Worm (Caenorhabditis elegans) whole organism, midembryonic: ENCODE data around the gene acp-6.

Experiments
- T22C8.4 ChIP-seq: fragments of 200-800 bp; sonication (Bioruptor generic); IDR thresholded peaks from 2 replicates; pipeline ENCODE4 v1.3.6; 2022; ENCODE audit warnings: missing genetic modification characterization, missing compliant biosample characterization
- cog-1 ChIP-seq: sonication (generic microtip); optimal IDR thresholded peaks from 2 replicates; lab custom pipeline; 2016; ENCODE audit warnings: missing genetic modification characterization, missing compliant biosample characterization
- flt-1 ChIP-seq: fragments of 200-800 bp; sonication (Bioruptor generic); IDR thresholded peaks from 2 replicates; pipeline ENCODE4 v1.3.6; 2022; ENCODE audit warnings: missing genetic modification characterization, missing compliant biosample characterization
- klf-2 ChIP-seq: fragments of 200-800 bp; sonication (Bioruptor generic); conservative IDR thresholded peaks from 2 replicates; pipeline ENCODE4 v1.3.6; 2022; ENCODE audit warnings: missing genetic modification reagents, missing genetic modification characterization, missing compliant biosample characterization
- med-1 ChIP-seq: sonication (generic microtip); optimal IDR thresholded peaks from 2 replicates; lab custom pipeline; 2017; ENCODE audit warnings: missing genetic modification characterization, mild to moderate bottlenecking, missing compliant biosample characterization, antibody characterized with exemption, missing genetic modification reagents; ENCODE audit not compliant: insufficient read depth
- ref-1 ChIP-seq: fragments of 200-800 bp; sonication (Bioruptor generic); conservative IDR thresholded peaks from 2 replicates; pipeline ENCODE4 v1.3.6; 2022; ENCODE audit warnings: missing genetic modification reagents, missing genetic modification characterization, missing compliant biosample characterization
- tab-1 ChIP-seq: fragments of 200-800 bp; sonication (Bioruptor generic); IDR thresholded peaks from 2 replicates; pipeline ENCODE4 v1.3.6; 2022; ENCODE audit warnings: missing genetic modification characterization, missing compliant biosample characterization
- ztf-23 ChIP-seq: fragments of 200-800 bp; sonication (Bioruptor generic); IDR thresholded peaks from 2 replicates; pipeline ENCODE4 v1.3.6; 2022; ENCODE audit warnings: missing genetic modification reagents, missing genetic modification characterization, missing compliant biosample characterization
- ztf-29 ChIP-seq: fragments of 200-800 bp; sonication (Bioruptor generic); IDR thresholded peaks from 2 replicates; pipeline ENCODE4 v1.3.6; 2022; ENCODE audit warnings: missing genetic modification reagents, missing genetic modification characterization, missing compliant biosample characterization

acp-6 gene

ce11 chrIV:6388550-6388949, 37.4 kb downstream of the acp-6 start:
- no peak for TF ChIP-seq tab-1
- TF ChIP-seq med-1 (GFP tag; lab: Kevin White, UChicago), result no peak
- TF ChIP-seq ref-1, result no peak
- no peak for TF ChIP-seq ztf-29 (GFP tag; lab: Robert Waterston, UW)
- no peak for TF ChIP-seq cog-1 (tag; lab: Kevin White, UChicago)
- no peak for TF ChIP-seq klf-2 (GFP tag; lab: Robert Waterston, UW)
- TF ChIP-seq ztf-23 (GFP tag; lab: Robert Waterston, UW), result no peak

ce11 chrIV:6385010-6385409, 40.9 kb downstream of the acp-6 start:
- TF ChIP-seq ztf-23 (GFP tag; lab: Robert Waterston, UW), result no peak
- no peak for TF ChIP-seq tab-1
- TF ChIP-seq klf-2 (GFP tag; lab: Robert Waterston, UW), result no peak
- TF ChIP-seq T22C8.4, result no peak
- TF ChIP-seq med-1 (GFP tag; lab: Kevin White, UChicago), result no peak
- no peak for TF ChIP-seq ztf-29 (GFP tag; lab: Robert Waterston, UW)
- no peak for TF ChIP-seq flt-1

- TF ChIP-seq tab-1, result no peak
- TF ChIP-seq ztf-29 (GFP tag; lab: Robert Waterston, UW), result no peak
Observed at ce11 chrIV:6383970-6384369, 42.0 kb downstream of the acp-6 start, which contains the start of gene shl-1. shl-1 (minus strand) TSS chrIV:6384070.

- no peak for TF ChIP-seq ref-1
- no peak for TF ChIP-seq ztf-29 (GFP tag; lab: Robert Waterston, UW)
- no peak for TF ChIP-seq med-1 (GFP tag; lab: Kevin White, UChicago)
- no peak for TF ChIP-seq T22C8.4
- TF ChIP-seq klf-2 (GFP tag; lab: Robert Waterston, UW), result no peak
- no peak for TF ChIP-seq ztf-23 (GFP tag; lab: Robert Waterston, UW)
- no peak for TF ChIP-seq cog-1 (tag; lab: Kevin White, UChicago)
Observed at ce11 chrIV:6378398-6378797, 47.5 kb downstream of the acp-6 start.

ce11 chrIV:6377335-6378069, 48.4 kb downstream of the acp-6 start:
- TF ChIP-seq ztf-23 (GFP tag; lab: Robert Waterston, UW) (no peak), T22C8.4 (no peak), med-1 (GFP tag; lab: Kevin White, UChicago) (no peak), tab-1 (no peak)

ce11 chrIV:6376473-6377115, 49.3 kb downstream of the acp-6 start, which contains the start of the genes hrpf-2 and bli-6:
hrpf-2 (minus strand) TSS chrIV:6376523.
bli-6 (plus strand) TSS chrIV:6377065.
- TF ChIP-seq ztf-23 (GFP tag; lab: Robert Waterston, UW) (no peak), flt-1 (no peak), cog-1 (tag; lab: Kevin White, UChicago) (no peak), tab-1 (no peak), ztf-29 (GFP tag; lab: Robert Waterston, UW) (no peak), med-1 (GFP tag; lab: Kevin White, UChicago) (no peak)
